Worm (Caenorhabditis elegans) whole organism, midembryonic: Measurements from ENCODE around the gene best-5.

Source experiments
- T22C8.4 ChIP-seq: fragments of 200-800 bp; sonication (Bioruptor generic); IDR thresholded peaks from 2 replicates; pipeline ENCODE4 v1.3.6; 2022; ENCODE audit warnings: missing genetic modification characterization, missing compliant biosample characterization
- cog-1 ChIP-seq: sonication (generic microtip); optimal IDR thresholded peaks from 2 replicates; lab custom pipeline; 2016; ENCODE audit warnings: missing genetic modification characterization, missing compliant biosample characterization
- ref-1 ChIP-seq: fragments of 200-800 bp; sonication (Bioruptor generic); conservative IDR thresholded peaks from 2 replicates; pipeline ENCODE4 v1.3.6; 2022; ENCODE audit warnings: missing genetic modification reagents, missing genetic modification characterization, missing compliant biosample characterization
- ztf-29 ChIP-seq: fragments of 200-800 bp; sonication (Bioruptor generic); IDR thresholded peaks from 2 replicates; pipeline ENCODE4 v1.3.6; 2022; ENCODE audit warnings: missing genetic modification reagents, missing genetic modification characterization, missing compliant biosample characterization

- no peak for TF ChIP-seq ztf-29 (GFP tag; lab: Robert Waterston, UW)
- no peak for TF ChIP-seq ref-1
- TF ChIP-seq T22C8.4 (GFP tag; lab: Robert Waterston, UW): no peak
- TF ChIP-seq cog-1: no peak
Observed at ce11 chrIII:9697886-9698285, 7.8 kb upstream of the best-5 start.
